Fruit fly (Drosophila melanogaster) whole organism, wandering third instar larva: ENCODE measurements around the gene ImpL2.

Experiments
- Abd-B ChIP-seq: fragments of >200 bp; optimal IDR thresholded peaks from 2 replicates; lab custom pipeline; 2017; ENCODE audit warnings: missing biosample characterization, missing genetic modification characterization
- CG32264 ChIP-seq: fragments of 200-800 bp; sonication (Bioruptor generic); optimal IDR thresholded peaks from 2 replicates; lab custom pipeline; 2016; ENCODE audit warnings: missing biosample characterization, missing genetic modification characterization
- CG9705 ChIP-seq: fragments of 200-800 bp; sonication (Bioruptor generic); optimal IDR thresholded peaks from 2 replicates; lab custom pipeline; 2018; ENCODE audit warnings: missing biosample characterization, mild to moderate bottlenecking, missing genetic modification characterization
- CrebA ChIP-seq: fragments of 200-800 bp; sonication (Bioruptor generic); optimal IDR thresholded peaks from 2 replicates; lab custom pipeline; 2016; ENCODE audit warnings: missing biosample characterization, mild to moderate bottlenecking, missing genetic modification characterization, borderline replicate concordance
- Dfd ChIP-seq: fragments of >200 bp; optimal IDR thresholded peaks from 2 replicates; lab custom pipeline; 2017; ENCODE audit warnings: missing biosample characterization, missing genetic modification characterization
- Dif ChIP-seq: fragments of 200-275, 200-300 bp; sonication (Bioruptor generic); optimal IDR thresholded peaks from 2 replicates; lab custom pipeline; 2018; ENCODE audit warnings: missing biosample characterization, missing genetic modification characterization; ENCODE audit not compliant: partially characterized antibody
- GATAd ChIP-seq: sonication (Bioruptor generic); optimal IDR thresholded peaks from 2 replicates; lab custom pipeline; 2016; ENCODE audit warnings: missing biosample characterization, missing genetic modification characterization
- HLH106 ChIP-seq: fragments of 200-800 bp; optimal IDR thresholded peaks from 3 replicates; lab custom pipeline; 2019; ENCODE audit warnings: missing biosample characterization, mild to moderate bottlenecking, missing genetic modification characterization, moderate library complexity
- Hnf4 ChIP-seq: fragments of 200-800 bp; sonication (Bioruptor generic); optimal IDR thresholded peaks from 2 replicates; lab custom pipeline; 2016; ENCODE audit warnings: missing biosample characterization, mild to moderate bottlenecking, missing genetic modification characterization
- Hr78 ChIP-seq: fragments of >200 bp; optimal IDR thresholded peaks from 2 replicates; lab custom pipeline; 2017; ENCODE audit warnings: missing biosample characterization, missing genetic modification characterization
- Hr83 ChIP-seq: fragments of 200-300 bp; sonication (Bioruptor generic); optimal IDR thresholded peaks from 2 replicates; lab custom pipeline; 2016; ENCODE audit warnings: missing biosample characterization, mild to moderate bottlenecking, missing genetic modification characterization, moderate library complexity; ENCODE audit not compliant: poor library complexity, severe bottlenecking
- Jra ChIP-seq: sonication (Bioruptor generic); optimal IDR thresholded peaks from 2 replicates; lab custom pipeline; 2016; ENCODE audit warnings: missing biosample characterization, missing genetic modification characterization
- Mio ChIP-seq: sonication (Bioruptor generic); optimal IDR thresholded peaks from 2 replicates; lab custom pipeline; 2016; ENCODE audit warnings: missing biosample characterization, missing genetic modification characterization
- Myc ChIP-seq: fragments of >200 bp; optimal IDR thresholded peaks from 2 replicates; lab custom pipeline; 2017
- N ChIP-seq: fragments of >200 bp; optimal IDR thresholded peaks from 2 replicates; lab custom pipeline; 2018; ENCODE audit warnings: missing biosample characterization, missing external identifiers, missing genetic modification characterization
- OdsH ChIP-seq: fragments of 200-800 bp; sonication (Bioruptor generic); optimal IDR thresholded peaks from 2 replicates; lab custom pipeline; 2016; ENCODE audit warnings: missing biosample characterization, mild to moderate bottlenecking, missing genetic modification characterization
- Rel ChIP-seq, 2 experiments: fragments of 200-800 bp; sonication (Bioruptor generic) in 1 of 2; optimal IDR thresholded peaks; 2 replicates in 1 of 2; 3 replicates in 1 of 2; lab custom pipeline; 2016 to 2019; ENCODE audit warnings: mild to moderate bottlenecking in 2 of 2, missing biosample characterization in 2 of 2, missing genetic modification characterization in 2 of 2, moderate library complexity in 1 of 2
- Sp1 ChIP-seq: fragments of 200-800 bp; sonication (Bioruptor generic); optimal IDR thresholded peaks from 3 replicates; lab custom pipeline; 2019; ENCODE audit warnings: missing biosample characterization, mild to moderate bottlenecking, missing genetic modification characterization, moderate library complexity
- Vsx2 ChIP-seq: fragments of 200-300, 225-300 bp; sonication (Bioruptor generic); optimal IDR thresholded peaks from 2 replicates; lab custom pipeline; 2018; ENCODE audit warnings: missing biosample characterization, missing genetic modification characterization; ENCODE audit not compliant: partially characterized antibody
- br ChIP-seq: fragments of 200-800 bp; sonication (Bioruptor generic); optimal IDR thresholded peaks from 2 replicates; lab custom pipeline; 2016; ENCODE audit warnings: missing biosample characterization, missing genetic modification characterization
- brk ChIP-seq: fragments of 200-800 bp; sonication (Bioruptor generic); optimal IDR thresholded peaks from 2 replicates; lab custom pipeline; 2016; ENCODE audit warnings: missing biosample characterization, mild to moderate bottlenecking, missing genetic modification characterization
- dl ChIP-seq, 2 experiments: fragments of 175-275, 200-275 bp in 1 of 2; fragments of 200-275 bp in 1 of 2; sonication (Bioruptor generic); optimal IDR thresholded peaks; lab custom pipeline; 2018; ENCODE audit warnings: mild to moderate bottlenecking in 2 of 2, missing biosample characterization in 2 of 2, missing genetic modification characterization in 2 of 2, moderate library complexity in 2 of 2; ENCODE audit not compliant: partially characterized antibody in 2 of 2, insufficient read depth in 1 of 2
- dmrt93B ChIP-seq: fragments of 200-800 bp; sonication (Bioruptor generic); optimal IDR thresholded peaks from 2 replicates; lab custom pipeline; 2018; ENCODE audit warnings: missing biosample characterization, mild to moderate bottlenecking, missing genetic modification characterization
- dsf ChIP-seq: sonication (Bioruptor generic); optimal IDR thresholded peaks from 2 replicates; lab custom pipeline; 2016; ENCODE audit warnings: missing biosample characterization, missing genetic modification characterization, borderline replicate concordance
- ey ChIP-seq: fragments of 200-800 bp; sonication (Bioruptor generic); optimal IDR thresholded peaks from 2 replicates; lab custom pipeline; 2016; ENCODE audit warnings: missing biosample characterization, missing genetic modification characterization
- foxo ChIP-seq, 2 experiments: fragments of 200-800 bp; sonication (Bioruptor generic); optimal IDR thresholded peaks; 2 replicates in 1 of 2; 3 replicates in 1 of 2; lab custom pipeline; 2016 to 2017; ENCODE audit warnings: missing biosample characterization in 2 of 2, missing genetic modification characterization in 2 of 2
- fru ChIP-seq: fragments of 200-800 bp; sonication (Bioruptor generic); optimal IDR thresholded peaks from 3 replicates; lab custom pipeline; 2016; ENCODE audit warnings: missing biosample characterization, mild to moderate bottlenecking, missing genetic modification characterization
- h ChIP-seq: fragments of 200-800 bp; sonication (Bioruptor generic); optimal IDR thresholded peaks from 3 replicates; lab custom pipeline; 2016; ENCODE audit warnings: missing biosample characterization, mild to moderate bottlenecking, missing genetic modification characterization
- jim ChIP-seq: fragments of 175-275, 200-325 bp; sonication (Bioruptor generic); optimal IDR thresholded peaks from 2 replicates; lab custom pipeline; 2016; ENCODE audit warnings: missing biosample characterization, mild to moderate bottlenecking, missing genetic modification characterization
- lola ChIP-seq: fragments of >200 bp; optimal IDR thresholded peaks from 2 replicates; lab custom pipeline; 2017; ENCODE audit warnings: missing biosample characterization, missing genetic modification characterization
- pan ChIP-seq: fragments of >200 bp; optimal IDR thresholded peaks from 2 replicates; lab custom pipeline; 2017
- psq ChIP-seq: fragments of 200-800 bp; sonication (Bioruptor generic); optimal IDR thresholded peaks from 3 replicates; lab custom pipeline; 2017; ENCODE audit warnings: missing biosample characterization, mild to moderate bottlenecking, missing genetic modification characterization, moderate library complexity
- rgr ChIP-seq: fragments of 200-800 bp; sonication (Bioruptor generic); optimal IDR thresholded peaks from 3 replicates; lab custom pipeline; 2016; ENCODE audit warnings: missing biosample characterization, mild to moderate bottlenecking, missing genetic modification characterization
- sage ChIP-seq: fragments of 200-800 bp; sonication (Bioruptor generic); optimal IDR thresholded peaks from 2 replicates; lab custom pipeline; 2016; ENCODE audit warnings: missing biosample characterization, mild to moderate bottlenecking, missing genetic modification characterization
- sv ChIP-seq: fragments of 200-800 bp; sonication (Bioruptor generic); optimal IDR thresholded peaks from 3 replicates; lab custom pipeline; 2016; ENCODE audit warnings: missing biosample characterization, missing genetic modification characterization
- tai ChIP-seq: sonication (Bioruptor generic); optimal IDR thresholded peaks from 2 replicates; lab custom pipeline; 2016; ENCODE audit warnings: missing biosample characterization, missing genetic modification characterization
- usp ChIP-seq: fragments of >200 bp; optimal IDR thresholded peaks from 2 replicates; lab custom pipeline; 2017; ENCODE audit warnings: missing biosample characterization, missing genetic modification characterization
- woc ChIP-seq: sonication (Bioruptor generic); optimal IDR thresholded peaks from 2 replicates; lab custom pipeline; 2016; ENCODE audit warnings: missing biosample characterization, mild to moderate bottlenecking, missing genetic modification characterization

Gene ImpL2

dm6 chr3L:4236097-4236572, at the start of gene ImpL2:
Gene ImpL2, minus strand, starts transcription at chr3L:4236147.
- TF ChIP-seq GATAd (no peak), Myc (no peak), foxo (GFP tag; optimal IDR thresholded peaks at IDR 0.05; lab: Kevin White, UChicago) (no peak), pan (lab: Kevin White, UChicago) (no peak), Dfd (no peak), sv (GFP tag; lab: Kevin White, UChicago) (no peak), lola (GFP tag; lab: Kevin White, UChicago) (no peak), h (GFP tag; lab: Kevin White, UChicago) (no peak), psq (GFP tag; lab: Kevin White, UChicago) (no peak), tai (GFP tag; lab: Kevin White, UChicago) (no peak), OdsH (GFP tag; lab: Kevin White, UChicago) (no peak), CG9705 (no peak), Vsx2 (GFP tag; lab: Kevin White, UChicago) (no peak), woc (GFP tag; lab: Kevin White, UChicago) (no peak), rgr (no peak), N (no peak), Rel (GFP tag; optimal IDR thresholded peaks at IDR 0.05; lab: Kevin White, UChicago) (no peak), Rel (tag; optimal IDR thresholded peaks at IDR 0.05; lab: Kevin White, UChicago) (no peak), CG32264 (GFP tag; lab: Kevin White, UChicago) (no peak), jim (GFP tag; lab: Kevin White, UChicago) (no peak)

- TF ChIP-seq GATAd (no peak), h (GFP tag; lab: Kevin White, UChicago) (peak; percentile 45), Hnf4 (GFP tag; lab: Kevin White, UChicago) (peak; percentile 44)
Observed at dm6 chr3L:4283428-4284089, 47.6 kb upstream of the ImpL2 start, which contains the start of the genes srw and CG1316. Gene srw, minus strand, starts transcription at chr3L:4283478. Gene CG1316, plus strand, starts transcription at chr3L:4283851.

- TF ChIP-seq dl (GFP tag; optimal IDR thresholded peaks at IDR 0.05; lab: Kevin White, UChicago; ENCODE audit: insufficient read depth in 1 of 2, partially characterized antibody in 2 of 2) = no peak
- no peak for TF ChIP-seq GATAd
- no peak for TF ChIP-seq HLH106 (tag; lab: Kevin White, UChicago)
- no peak for TF ChIP-seq brk (GFP tag; lab: Kevin White, UChicago)
- no peak for TF ChIP-seq Abd-B (GFP tag; lab: Kevin White, UChicago)
- TF ChIP-seq usp = no peak
- TF ChIP-seq rgr = no peak
- no peak for TF ChIP-seq dmrt93B (GFP tag; lab: Kevin White, UChicago)
- TF ChIP-seq Dif (GFP tag; lab: Kevin White, UChicago) = no peak
- no peak for TF ChIP-seq tai (GFP tag; lab: Kevin White, UChicago)
- TF ChIP-seq Dfd = no peak
- TF ChIP-seq Hnf4 (GFP tag; lab: Kevin White, UChicago) = no peak
- peak; percentile 9 for TF ChIP-seq sv (GFP tag; lab: Kevin White, UChicago)
- TF ChIP-seq sage (GFP tag; lab: Kevin White, UChicago) = no peak
- no peak for TF ChIP-seq CG32264 (GFP tag; lab: Kevin White, UChicago)
- no peak for TF ChIP-seq foxo (GFP tag; optimal IDR thresholded peaks at IDR 0.05; lab: Kevin White, UChicago)
- TF ChIP-seq br (GFP tag; lab: Kevin White, UChicago) = no peak
- no peak for TF ChIP-seq dsf
- TF ChIP-seq woc (GFP tag; lab: Kevin White, UChicago) = no peak
- no peak for TF ChIP-seq pan (lab: Kevin White, UChicago)
- no peak for TF ChIP-seq Mio (GFP tag; lab: Kevin White, UChicago)
- TF ChIP-seq Rel (GFP tag; optimal IDR thresholded peaks at IDR 0.05; lab: Kevin White, UChicago) = no peak
- no peak for TF ChIP-seq Rel (tag; optimal IDR thresholded peaks at IDR 0.05; lab: Kevin White, UChicago)
- TF ChIP-seq Hr83 = peak; percentile 70
- no peak for TF ChIP-seq jim (GFP tag; lab: Kevin White, UChicago)
- TF ChIP-seq lola (GFP tag; lab: Kevin White, UChicago) = no peak
- TF ChIP-seq OdsH (GFP tag; lab: Kevin White, UChicago) = peak; percentile 32
- no peak for TF ChIP-seq N
- TF ChIP-seq fru (GFP tag; lab: Kevin White, UChicago) = no peak
- TF ChIP-seq CG9705 = no peak
- TF ChIP-seq Hr78 (GFP tag; lab: Kevin White, UChicago) = no peak
- no peak for TF ChIP-seq Sp1 (GFP tag; lab: Kevin White, UChicago)
- no peak for TF ChIP-seq Vsx2 (GFP tag; lab: Kevin White, UChicago)
- no peak for TF ChIP-seq Jra (GFP tag; lab: Kevin White, UChicago)
- TF ChIP-seq ey (GFP tag; lab: Kevin White, UChicago) = peak; percentile 41
- no peak for TF ChIP-seq h (GFP tag; lab: Kevin White, UChicago)
- TF ChIP-seq psq (GFP tag; lab: Kevin White, UChicago) = peak; percentile 22
- TF ChIP-seq Myc = peak; percentile 57
- TF ChIP-seq CrebA = no peak
Observed at dm6 chr3L:4282627-4283026, 46.7 kb upstream of the ImpL2 start, which contains the start of gene CG11583. Gene CG11583, minus strand, starts transcription at chr3L:4282817.
